Worm (Caenorhabditis elegans) whole organism, late embryonic: ENCODE results near the gene ced-8.

Source experiments
- ama-1 ChIP-seq: fragments of 150-350 bp; optimal IDR thresholded peaks from 2 replicates; lab custom pipeline; 2014
- dmd-4 ChIP-seq: sonication (generic microtip); optimal IDR thresholded peaks from 2 replicates; lab custom pipeline; 2016; ENCODE audit warnings: borderline replicate concordance, missing genetic modification characterization, missing compliant biosample characterization
- dve-1 ChIP-seq: sonication (generic microtip); optimal IDR thresholded peaks from 2 replicates; lab custom pipeline; 2017; ENCODE audit warnings: antibody characterized with exemption, mild to moderate bottlenecking, missing genetic modification characterization, missing compliant biosample characterization
- elt-2 ChIP-seq: sonication (generic microtip); optimal IDR thresholded peaks from 2 replicates; lab custom pipeline; 2016; ENCODE audit warnings: missing genetic modification reagents, missing genetic modification characterization, missing compliant biosample characterization
- fkh-10 ChIP-seq: fragments of 150-350 bp; optimal IDR thresholded peaks from 2 replicates; lab custom pipeline; 2014; ENCODE audit warnings: missing biosample characterization, missing genetic modification reagents, missing genetic modification characterization
- hlh-15 ChIP-seq: sonication (generic microtip); optimal IDR thresholded peaks from 2 replicates; lab custom pipeline; 2016; ENCODE audit warnings: missing genetic modification characterization, missing compliant biosample characterization
- lim-6 ChIP-seq: sonication (generic microtip); optimal IDR thresholded peaks from 2 replicates; lab custom pipeline; 2016; ENCODE audit warnings: missing genetic modification characterization, missing compliant biosample characterization
- nfya-1 ChIP-seq: sonication (generic microtip); optimal IDR thresholded peaks from 2 replicates; lab custom pipeline; 2017; ENCODE audit warnings: missing genetic modification characterization, mild to moderate bottlenecking, missing compliant biosample characterization, antibody characterized with exemption, moderate library complexity
- nhr-11 ChIP-seq: fragments of 150-350 bp; optimal IDR thresholded peaks from 2 replicates; lab custom pipeline; 2014; ENCODE audit warnings: missing biosample characterization, missing genetic modification characterization
- odd-2 ChIP-seq: sonication (generic microtip); optimal IDR thresholded peaks from 2 replicates; lab custom pipeline; 2017; ENCODE audit warnings: antibody characterized with exemption, mild to moderate bottlenecking, missing genetic modification characterization, missing compliant biosample characterization
- pag-3 ChIP-seq: sonication (generic microtip); optimal IDR thresholded peaks from 2 replicates; lab custom pipeline; 2016; ENCODE audit warnings: missing compliant biosample characterization, missing genetic modification characterization, borderline replicate concordance
- pqm-1 ChIP-seq: sonication (generic microtip); optimal IDR thresholded peaks from 2 replicates; lab custom pipeline; 2016; ENCODE audit warnings: missing genetic modification characterization, missing compliant biosample characterization
- rnt-1 ChIP-seq: sonication (generic microtip); optimal IDR thresholded peaks from 2 replicates; lab custom pipeline; 2016; ENCODE audit warnings: missing genetic modification characterization, missing compliant biosample characterization
- sox-4 ChIP-seq: sonication (generic microtip); optimal IDR thresholded peaks from 2 replicates; lab custom pipeline; 2017; ENCODE audit warnings: mild to moderate bottlenecking, missing genetic modification characterization, inconsistent platforms, missing compliant biosample characterization

- TF ChIP-seq odd-2 (tag; lab: Kevin White, UChicago) (no peak), hlh-15 (tag; lab: Kevin White, UChicago) (no peak), fkh-10 (GFP tag; lab: Kevin White, UChicago) (no peak), ama-1 (lab: Kevin White, UChicago) (no peak), sox-4 (tag; lab: Kevin White, UChicago) (no peak), nfya-1 (no peak), elt-2 (tag; lab: Kevin White, UChicago) (no peak), nhr-11 (tag; lab: Kevin White, UChicago) (no peak), rnt-1 (tag; lab: Kevin White, UChicago) (no peak), dve-1 (tag; lab: Kevin White, UChicago) (no peak), pag-3 (tag; lab: Kevin White, UChicago) (no peak), pqm-1 (tag; lab: Kevin White, UChicago) (no peak), dmd-4 (no peak), lim-6 (tag; lab: Kevin White, UChicago) (no peak)
These were observed 46.4 kb upstream of the ced-8 start, which contains the start of gene F16F9.4 for ce11 chrX:8463085-8463645.
